Fruit fly (Drosophila melanogaster): ENCODE data around the gene Alp12.

Gene Alp12

DNA sequence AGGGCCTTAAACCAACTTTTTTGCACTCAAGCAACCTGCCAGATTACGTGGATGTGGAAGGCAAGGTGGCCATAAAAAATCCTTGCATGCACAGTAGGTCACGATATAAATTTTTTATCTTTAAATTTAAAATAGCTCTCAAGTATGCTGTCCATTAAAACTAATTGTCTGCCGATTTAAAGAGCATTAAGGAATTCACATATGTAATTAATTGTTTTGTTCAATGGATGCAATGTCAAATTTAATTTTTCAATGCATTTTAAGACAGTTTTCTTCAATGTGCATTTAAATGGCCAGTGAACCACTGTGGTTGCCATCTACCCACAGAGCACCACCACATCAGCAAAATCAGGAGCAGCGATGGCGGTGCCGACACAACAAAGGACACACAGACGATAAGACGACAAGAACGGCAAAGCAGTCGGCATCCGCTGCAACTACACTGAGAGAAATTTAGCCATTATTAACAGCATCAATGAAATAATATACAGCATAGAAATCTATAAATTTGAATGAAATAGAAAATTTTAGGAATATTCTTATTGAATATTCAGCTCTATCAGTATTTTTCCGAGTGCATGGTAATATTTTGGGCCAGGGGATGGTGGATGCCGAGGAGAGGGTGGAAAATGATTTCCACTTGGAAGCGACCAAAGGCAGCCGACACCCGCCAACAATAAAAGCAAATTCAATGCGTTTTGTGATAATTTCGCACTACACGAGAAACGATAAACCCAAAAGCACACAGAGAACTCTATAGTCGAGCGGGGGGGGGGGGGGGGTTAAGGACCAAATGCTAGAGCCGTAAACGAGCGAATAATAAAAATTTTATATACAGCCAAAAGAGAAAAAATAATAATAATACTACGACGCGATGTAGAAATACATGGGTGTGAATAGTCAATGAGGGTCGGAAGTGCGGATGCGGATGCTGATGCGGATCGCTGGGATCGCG is 46.4 kb upstream of the Alp12 start (continued):
- TF ChIP-seq CG7271 (tag; optimal IDR thresholded peaks at IDR 0.05) (no peak), CG10979 (tag; optimal IDR thresholded peaks at IDR 0.05) (peak; percentile 74), CHES-1-like (GFP tag; optimal IDR thresholded peaks at IDR 0.05) (no peak), Camta (GFP tag; optimal IDR thresholded peaks at IDR 0.05) (peak; percentile 23), CG15269 (tag; optimal IDR thresholded peaks at IDR 0.05) (peak; percentile 23), HHEX (GFP tag; optimal IDR thresholded peaks at IDR 0.05) (peak; percentile 35), Dad (GFP tag; optimal IDR thresholded peaks at IDR 0.05) (no peak), Fer3 (tag; optimal IDR thresholded peaks at IDR 0.05) (peak; percentile 23), ase (GFP tag; IDR thresholded peaks at IDR 0.05) (0 out of 3 replicates have a peak, but pooled peaks have one; percentile 34), CG8089 (GFP tag; optimal IDR thresholded peaks at IDR 0.05) (no peak), emc (GFP tag; optimal IDR thresholded peaks at IDR 0.05) (no peak), CG6683 (GFP tag; optimal IDR thresholded peaks at IDR 0.05) (no peak), Xrp1 (GFP tag; IDR thresholded peaks at IDR 0.05) (peak; percentile 81), sr (GFP tag; IDR thresholded peaks at IDR 0.05) (no peak), scrt (GFP tag; optimal IDR thresholded peaks at IDR 0.05) (peak; percentile 37), dysf (GFP tag; IDR thresholded peaks at IDR 0.05) (peak; percentile 53; the same call in 1 of the 3 replicates), sisA (GFP tag; IDR thresholded peaks at IDR 0.05) (peak; percentile 47), B-H2 (GFP tag; optimal IDR thresholded peaks at IDR 0.05) (no peak), GATAe (GFP tag; conservative IDR thresholded peaks at IDR 0.05) (no peak), nerfin-1 (tag; optimal IDR thresholded peaks at IDR 0.05) (peak; percentile 73), peb (GFP tag; IDR thresholded peaks at IDR 0.05) (no peak), ci (GFP tag; IDR thresholded peaks at IDR 0.05) (peak; percentile 68; the same call in 2 of the 3 replicates), CG6854 (GFP tag; optimal IDR thresholded peaks at IDR 0.05) (no peak), CG30020 (tag; optimal IDR thresholded peaks at IDR 0.05) (no peak), CG10147 (GFP tag; optimal IDR thresholded peaks at IDR 0.05) (no peak), CG1529 (GFP tag; optimal IDR thresholded peaks at IDR 0.05) (peak; percentile 13), CG1233 (GFP tag; optimal IDR thresholded peaks at IDR 0.05) (peak; percentile 54), CG8944 (GFP tag; optimal IDR thresholded peaks at IDR 0.05) (no peak), en (GFP tag; optimal IDR thresholded peaks at IDR 0.05) (no peak), CG1792 (GFP tag; optimal IDR thresholded peaks at IDR 0.05) (peak; percentile 5), odd (GFP tag; optimal IDR thresholded peaks at IDR 0.05) (peak; percentile 8), CG4854 (GFP tag; optimal IDR thresholded peaks at IDR 0.05) (no peak), CG31441 (GFP tag; IDR thresholded peaks at IDR 0.05) (peak; percentile 75), amos (GFP tag; IDR thresholded peaks at IDR 0.05; ENCODE audit: partially characterized antibody) (no peak), BtbVII (GFP tag; optimal IDR thresholded peaks at IDR 0.05) (no peak), CG1024 (GFP tag; IDR thresholded peaks at IDR 0.05) (no peak), sim (GFP tag; IDR thresholded peaks at IDR 0.05) (0 out of 2 replicates have a peak, but pooled peaks have one; percentile 14), Poxn (GFP tag; IDR thresholded peaks at IDR 0.05) (no peak), bab2 (GFP tag; optimal IDR thresholded peaks at IDR 0.05) (no peak), gsb-n (tag; optimal IDR thresholded peaks at IDR 0.05) (peak; percentile 55), Ets65A (GFP tag) (peak; percentile 60), CG16815 (GFP tag; optimal IDR thresholded peaks at IDR 0.05) (peak; percentile 44), sens (GFP tag) (peak; percentile 90), mirr (GFP tag; optimal IDR thresholded peaks at IDR 0.05) (no peak), Atf-2 (GFP tag; optimal IDR thresholded peaks at IDR 0.05) (no peak), CG30403 (GFP tag; optimal IDR thresholded peaks at IDR 0.05) (peak; percentile 56), Max (GFP tag; optimal IDR thresholded peaks at IDR 0.05) (no peak), ems (GFP tag; optimal IDR thresholded peaks at IDR 0.05) (no peak), CG10321 (GFP tag; IDR thresholded peaks at IDR 0.05) (no peak), CG4820 (GFP tag; optimal IDR thresholded peaks at IDR 0.05) (peak; percentile 19)

Measured in whole organism, embryonic.